Worm (Caenorhabditis elegans) whole organism, L1 larva: ENCODE measurements around the gene sri-20.

Experiments used
- C16A3.4 ChIP-seq: fragments of 150-350 bp; optimal IDR thresholded peaks from 2 replicates; lab custom pipeline; 2014; ENCODE audit warnings: missing biosample characterization, missing genetic modification characterization
- aha-1 ChIP-seq: fragments of 150-350 bp; optimal IDR thresholded peaks from 2 replicates; lab custom pipeline; 2014; ENCODE audit warnings: missing biosample characterization, missing genetic modification characterization
- blmp-1 ChIP-seq: fragments of 150-350 bp; optimal IDR thresholded peaks from 2 replicates; lab custom pipeline; 2014; ENCODE audit warnings: missing biosample characterization, missing genetic modification characterization
- ceh-63 ChIP-seq: fragments of 200-800 bp; sonication (Bioruptor generic); optimal IDR thresholded peaks from 2 replicates; lab custom pipeline; 2018; ENCODE audit warnings: mild to moderate bottlenecking, missing genetic modification characterization, missing compliant biosample characterization
- efl-1 ChIP-seq, 4 experiments: fragments of 150-350 bp; optimal IDR thresholded peaks in 3 of 4; peaks in 1 of 4; 1 replicate in 1 of 4; 2 replicates in 3 of 4; lab custom pipeline; 2014; ENCODE audit warnings: missing biosample characterization in 2 of 4, missing genetic modification characterization in 2 of 4, missing genetic modification reagents in 2 of 4
- egl-13 ChIP-seq: sonication (generic microtip); optimal IDR thresholded peaks from 2 replicates; lab custom pipeline; 2016; ENCODE audit warnings: missing genotype, missing genetic modification reagents, missing genetic modification characterization, missing compliant biosample characterization
- egl-27 ChIP-seq, 2 experiments: fragments of 150-350 bp in 1 of 2; sonication (generic microtip); optimal IDR thresholded peaks; 3 replicates each; lab custom pipeline; 2017 to 2018; ENCODE audit warnings: missing biosample characterization in 2 of 2, missing genetic modification characterization in 2 of 2, missing genetic modification reagents in 2 of 2
- elt-2 ChIP-seq: sonication (generic microtip); optimal IDR thresholded peaks from 2 replicates; lab custom pipeline; 2016; ENCODE audit warnings: missing genetic modification characterization, mild to moderate bottlenecking, inconsistent platforms, missing compliant biosample characterization, missing genetic modification reagents
- elt-3 ChIP-seq, 6 experiments: fragments of 150-350 bp in 1 of 6; sonication (generic microtip); optimal IDR thresholded peaks; 2 replicates each; lab custom pipeline; 2017 to 2018; ENCODE audit warnings: missing biosample characterization in 6 of 6, missing genetic modification characterization in 6 of 6, inconsistent platforms in 1 of 6
- ets-5 ChIP-seq: fragments of 200-800 bp; sonication (Bioruptor generic); IDR thresholded peaks from 2 replicates; pipeline ENCODE4 v1.3.6; 2022; ENCODE audit warnings: missing genetic modification characterization, missing compliant biosample characterization
- fkh-10 ChIP-seq: sonication (generic microtip); optimal IDR thresholded peaks from 2 replicates; lab custom pipeline; 2017; ENCODE audit warnings: missing biosample characterization, missing genetic modification reagents, missing genetic modification characterization
- fos-1 ChIP-seq: fragments of 150-350 bp; optimal IDR thresholded peaks from 2 replicates; lab custom pipeline; 2014; ENCODE audit warnings: missing biosample characterization, missing genetic modification characterization
- grh-1 ChIP-seq: fragments of 200-800 bp; sonication (Bioruptor generic); IDR thresholded peaks from 2 replicates; pipeline ENCODE4 v1.3.6; 2022; ENCODE audit warnings: missing genetic modification reagents, missing genetic modification characterization, missing compliant biosample characterization
- hlh-17 ChIP-seq: fragments of 200-800 bp; sonication (Bioruptor generic); optimal IDR thresholded peaks from 2 replicates; lab custom pipeline; 2018; ENCODE audit warnings: missing genetic modification characterization, mild to moderate bottlenecking, missing compliant biosample characterization, moderate library complexity, borderline replicate concordance
- lin-14 ChIP-seq: fragments of 200-800 bp; sonication (Bioruptor generic); optimal IDR thresholded peaks from 2 replicates; lab custom pipeline; 2018; ENCODE audit warnings: mild to moderate bottlenecking, missing genetic modification characterization, moderate library complexity, missing compliant biosample characterization
- lin-15B ChIP-seq: fragments of 150-350 bp; sonication (generic microtip); optimal IDR thresholded peaks from 3 replicates; lab custom pipeline; 2014; ENCODE audit warnings: missing biosample characterization, missing genetic modification characterization
- lin-35 ChIP-seq, 2 experiments: fragments of 150-350 bp; optimal IDR thresholded peaks; 2 replicates each; lab custom pipeline; 2014; ENCODE audit warnings: missing biosample characterization in 2 of 2, missing genetic modification characterization in 2 of 2, missing genetic modification reagents in 2 of 2
- lir-3 ChIP-seq: sonication (generic microtip); optimal IDR thresholded peaks from 2 replicates; lab custom pipeline; 2016; ENCODE audit warnings: mild to moderate bottlenecking, missing genetic modification characterization, moderate library complexity, missing compliant biosample characterization; ENCODE audit not compliant: poor library complexity
- lsy-2 ChIP-seq, 2 experiments: fragments of 150-350 bp; optimal IDR thresholded peaks; 2 replicates each; lab custom pipeline; 2014; ENCODE audit warnings: missing biosample characterization in 2 of 2, missing genetic modification characterization in 2 of 2
- mab-9 ChIP-seq: fragments of 200-800 bp; sonication (Bioruptor generic); IDR thresholded peaks from 2 replicates; pipeline ENCODE4 v1.3.6; 2022; ENCODE audit warnings: missing genetic modification reagents, missing genetic modification characterization, missing compliant biosample characterization
- mdl-1 ChIP-seq, 2 experiments: fragments of 150-350 bp; optimal IDR thresholded peaks; 2 replicates each; lab custom pipeline; 2014 to 2017; ENCODE audit warnings: missing biosample characterization in 2 of 2, missing genetic modification characterization in 2 of 2, inconsistent platforms in 1 of 2
- nhr-12 ChIP-seq: sonication (generic microtip); optimal IDR thresholded peaks from 2 replicates; lab custom pipeline; 2017; ENCODE audit warnings: missing biosample characterization, missing genetic modification characterization
- nhr-19 ChIP-seq: fragments of 200-800 bp; sonication (Bioruptor generic); conservative IDR thresholded peaks from 2 replicates; pipeline ENCODE4 v1.3.6; 2022; ENCODE audit warnings: missing genetic modification characterization, missing compliant biosample characterization
- nhr-20 ChIP-seq: sonication (generic microtip); optimal IDR thresholded peaks from 2 replicates; lab custom pipeline; 2016; ENCODE audit warnings: mild to moderate bottlenecking, missing genetic modification characterization, missing compliant biosample characterization
- nhr-71 ChIP-seq: sonication (generic microtip); optimal IDR thresholded peaks from 2 replicates; lab custom pipeline; 2016; ENCODE audit warnings: mild to moderate bottlenecking, missing genetic modification characterization, moderate library complexity, missing compliant biosample characterization
- nhr-85 ChIP-seq: sonication (generic microtip); peaks from one replicate; lab custom pipeline; 2016; ENCODE audit warnings: missing genetic modification characterization, inconsistent platforms, missing compliant biosample characterization
- nhr-90 ChIP-seq: sonication (generic microtip); optimal IDR thresholded peaks from 2 replicates; lab custom pipeline; 2016; ENCODE audit warnings: mild to moderate bottlenecking, missing genetic modification characterization, missing compliant biosample characterization; ENCODE audit not compliant: poor library complexity
- pax-3 ChIP-seq: fragments of 200-800 bp; sonication (Bioruptor generic); optimal IDR thresholded peaks from 2 replicates; lab custom pipeline; 2018; ENCODE audit warnings: mild to moderate bottlenecking, missing genetic modification characterization, moderate library complexity, missing compliant biosample characterization
- pqm-1 ChIP-seq: sonication (generic microtip); optimal IDR thresholded peaks from 3 replicates; lab custom pipeline; 2017; ENCODE audit warnings: missing biosample characterization, missing genetic modification characterization
- snpc-4 ChIP-seq: fragments of 150-350 bp; optimal IDR thresholded peaks from 2 replicates; lab custom pipeline; 2014; ENCODE audit warnings: missing biosample characterization, missing genetic modification characterization
- snu-23 ChIP-seq: sonication (generic microtip); optimal IDR thresholded peaks from 2 replicates; lab custom pipeline; 2016; ENCODE audit warnings: missing genetic modification characterization, missing compliant biosample characterization
- sox-4 ChIP-seq: sonication (generic microtip); optimal IDR thresholded peaks from 2 replicates; lab custom pipeline; 2016; ENCODE audit warnings: missing genetic modification characterization, missing compliant biosample characterization
- swsn-7 ChIP-seq: sonication (generic microtip); optimal IDR thresholded peaks from 2 replicates; lab custom pipeline; 2016; ENCODE audit warnings: missing genetic modification characterization, missing compliant biosample characterization
- unc-30 ChIP-seq: sonication (generic microtip); optimal IDR thresholded peaks from 2 replicates; lab custom pipeline; 2017; ENCODE audit warnings: missing biosample characterization, missing genetic modification characterization
- unc-62 ChIP-seq: fragments of 150-350 bp; optimal IDR thresholded peaks from 2 replicates; lab custom pipeline; 2014; ENCODE audit warnings: missing biosample characterization, missing genetic modification reagents, missing genetic modification characterization
- unc-86 ChIP-seq: sonication (generic microtip); optimal IDR thresholded peaks from 2 replicates; lab custom pipeline; 2016; ENCODE audit warnings: missing genetic modification characterization, missing compliant biosample characterization
- unc-98 ChIP-seq: fragments of 200-800 bp; sonication (Bioruptor generic); IDR thresholded peaks from 2 replicates; pipeline ENCODE4 v1.3.6; 2022; ENCODE audit warnings: missing genetic modification characterization, missing compliant biosample characterization
- vab-15 ChIP-seq: sonication (generic microtip); optimal IDR thresholded peaks from 2 replicates; lab custom pipeline; 2017; ENCODE audit warnings: missing genotype, mild to moderate bottlenecking, missing genetic modification characterization, missing compliant biosample characterization
- zip-4 ChIP-seq: fragments of 200-800 bp; sonication (Bioruptor generic); optimal IDR thresholded peaks from 2 replicates; lab custom pipeline; 2018; ENCODE audit warnings: mild to moderate bottlenecking, missing genetic modification characterization, moderate library complexity, missing compliant biosample characterization
- ztf-4 ChIP-seq: fragments of 150-350 bp; optimal IDR thresholded peaks from 2 replicates; lab custom pipeline; 2014; ENCODE audit warnings: missing biosample characterization, missing genetic modification characterization

The sri-20 gene

DNA sequence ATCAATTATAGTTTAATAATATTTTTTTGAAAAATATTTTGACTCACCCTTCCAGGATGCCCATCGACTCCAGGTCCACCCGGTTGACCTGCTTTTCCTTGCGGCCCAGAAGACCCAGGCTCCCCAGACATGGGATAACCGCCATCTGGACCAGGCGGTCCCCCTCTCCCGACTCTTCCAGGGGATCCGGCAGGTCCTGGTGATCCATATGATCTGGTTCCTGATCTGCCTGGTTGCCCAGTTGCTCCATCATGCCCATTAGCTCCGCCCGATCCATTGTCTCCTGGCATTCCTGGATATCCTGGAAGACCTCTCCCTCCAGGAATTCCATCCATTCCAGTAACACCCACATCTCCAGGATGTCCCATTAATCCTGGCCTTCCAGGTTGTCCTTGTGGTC, 25.4 kb downstream of the sri-20 start:
- TF ChIP-seq unc-98 (GFP tag; lab: Robert Waterston, UW) (no peak), efl-1 (optimal IDR thresholded peaks at IDR 0.05; lab: Kevin White, UChicago) (no peak), efl-1 (GFP tag; optimal IDR thresholded peaks at IDR 0.05 in 1 of 2; lab: Kevin White, UChicago) (no peak), ceh-63 (peak; percentile 36)
- TF ChIP-seq, all 84 proteins: peak for 1

DNA sequence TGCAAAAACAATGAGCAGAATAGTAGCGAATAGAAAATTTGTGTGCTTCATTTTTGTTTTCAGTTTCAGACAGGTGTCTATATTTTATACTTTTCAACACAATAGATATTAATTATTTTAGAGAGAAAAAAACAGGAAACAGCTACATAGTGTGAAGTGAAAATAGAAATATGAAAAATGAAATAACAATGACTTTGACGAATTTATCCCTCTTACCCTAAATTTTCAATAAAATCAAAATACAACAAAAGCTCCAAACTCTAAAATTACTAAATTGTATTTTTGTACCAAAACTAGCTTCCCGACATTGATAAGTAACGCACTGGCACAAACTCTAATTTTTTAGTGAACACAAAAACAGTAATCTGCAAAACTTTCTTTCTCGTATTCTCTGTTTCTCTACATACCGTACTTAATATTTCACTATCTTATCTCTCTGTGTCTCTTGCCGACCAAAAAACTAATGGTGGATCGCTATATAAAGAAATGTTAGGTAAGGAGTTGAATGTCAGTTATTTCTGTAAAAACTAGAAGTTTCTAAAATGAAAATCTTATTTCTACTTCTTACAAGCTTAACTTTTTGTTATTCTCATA, 26.9 kb downstream of the sri-20 start, which contains the start of the genes col-151 and ugt-1:
Gene col-151, minus strand, starts transcription at position 51 of the 594 bp plus-strand sequence.
Gene ugt-1, plus strand, starts transcription at position 491 of the 594 bp plus-strand sequence.
- TF ChIP-seq egl-13 (tag; lab: Kevin White, UChicago) (no peak), snu-23 (GFP tag; lab: Kevin White, UChicago) (no peak), egl-27 (tag; optimal IDR thresholded peaks at IDR 0.05; lab: Kevin White, UChicago) (no peak), nhr-90 (tag; lab: Kevin White, UChicago) (no peak), lin-14 (GFP tag; lab: Kevin White, UChicago) (no peak), grh-1 (GFP tag; lab: Robert Waterston, UW) (no peak)

DNA sequence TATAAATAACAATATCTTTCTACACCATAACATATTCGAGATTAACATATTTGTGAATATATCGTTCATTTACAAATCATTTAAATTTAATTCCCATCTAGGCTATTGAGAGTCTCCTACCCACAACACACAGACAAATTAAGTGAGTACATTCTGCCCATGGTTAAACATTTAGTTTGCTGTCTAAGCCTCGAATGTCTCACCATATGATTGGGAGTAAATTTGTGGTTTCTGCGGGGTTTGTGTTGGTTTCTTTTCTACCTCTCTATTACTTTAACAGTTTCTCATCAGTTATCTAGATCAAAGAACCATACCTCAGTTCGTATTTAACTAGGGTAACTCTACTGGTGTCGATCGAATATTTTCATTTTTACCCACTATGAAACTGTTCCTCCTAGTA, 30.1 kb downstream of the sri-20 start, which contains the start of gene ugt-2:
Gene ugt-2, plus strand, starts transcription at position 371 of the 400 bp plus-strand sequence.
- peak; percentile 54 for TF ChIP-seq nhr-85 (tag; lab: Kevin White, UChicago)
- no peak for TF ChIP-seq unc-30 (tag; lab: Kevin White, UChicago)
- peak; percentile 33 for TF ChIP-seq nhr-20 (tag; lab: Kevin White, UChicago)
- TF ChIP-seq fkh-10 (GFP tag; lab: Kevin White, UChicago): no peak
- no peak for TF ChIP-seq mab-9 (GFP tag; lab: Robert Waterston, UW)
- peak; percentile 8 for TF ChIP-seq lir-3 (tag; lab: Kevin White, UChicago)
- peak; percentile 22 for TF ChIP-seq lin-14 (GFP tag; lab: Kevin White, UChicago)
- TF ChIP-seq elt-3 (tag; optimal IDR thresholded peaks at IDR 0.05; lab: Kevin White, UChicago): peak in 1 of 6 experiments; percentile 0
- TF ChIP-seq lin-35 (GFP tag; optimal IDR thresholded peaks at IDR 0.05; lab: Kevin White, UChicago): peak in 1 of 2 experiments; percentile 37
- TF ChIP-seq elt-2 (tag; lab: Kevin White, UChicago): peak; percentile 46

DNA sequence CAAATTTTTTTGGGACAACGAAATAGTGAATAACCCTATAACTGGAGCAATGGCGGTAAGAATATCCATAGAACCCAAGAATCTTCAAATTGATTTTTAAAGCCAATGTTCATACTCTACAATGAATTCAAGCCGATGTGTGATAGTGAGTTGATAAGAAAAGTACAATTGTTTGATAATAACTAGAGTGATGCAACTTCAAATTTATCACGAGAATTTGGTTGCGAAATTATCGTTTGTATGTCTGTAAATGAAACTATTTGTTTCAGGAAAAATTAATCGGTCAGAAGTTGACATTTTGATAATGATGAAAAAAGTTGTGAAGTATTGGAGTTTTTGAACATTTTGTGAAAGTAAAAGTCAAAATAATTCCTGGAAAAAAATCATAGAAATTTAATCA, 30.9 kb downstream of the sri-20 start:
- TF ChIP-seq nhr-20 (tag; lab: Kevin White, UChicago): peak; percentile 73
- TF ChIP-seq elt-2 (tag; lab: Kevin White, UChicago): peak; percentile 93
- no peak for TF ChIP-seq hlh-17 (GFP tag; lab: Kevin White, UChicago)
- TF ChIP-seq lin-35 (GFP tag; optimal IDR thresholded peaks at IDR 0.05; lab: Kevin White, UChicago): peak in 1 of 2 experiments; percentile 49
- peak; percentile 72 for TF ChIP-seq pqm-1 (tag; lab: Kevin White, UChicago)
- peak; percentile 16 for TF ChIP-seq nhr-71 (tag; lab: Kevin White, UChicago)
- no peak for TF ChIP-seq unc-62 (GFP tag; lab: Kevin White, UChicago)
- TF ChIP-seq nhr-90 (tag; lab: Kevin White, UChicago): peak; percentile 1
- TF ChIP-seq pax-3 (tag; lab: Kevin White, UChicago): no peak

DNA sequence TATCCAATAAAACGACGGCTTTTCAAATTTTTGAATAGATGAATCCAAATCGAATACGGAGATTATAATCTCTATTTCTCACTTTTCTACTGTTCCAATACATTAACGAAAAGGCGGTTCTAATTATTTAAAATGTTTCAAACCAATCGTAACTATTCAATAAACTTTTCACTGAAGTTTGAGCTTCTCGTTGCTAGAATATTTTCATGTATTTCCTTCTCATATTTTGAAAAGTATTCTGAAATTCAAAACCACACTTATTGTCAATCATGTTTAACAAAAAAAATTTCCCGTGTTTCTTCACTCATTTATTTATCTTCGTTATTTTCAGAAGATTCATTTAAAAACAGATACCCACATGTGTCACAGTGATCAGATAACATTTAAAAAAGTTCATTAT, 34.4 kb downstream of the sri-20 start, which contains the start of gene F15H10.8:
Gene F15H10.8, minus strand, starts transcription at position 101 of the 400 bp plus-strand sequence.
- no peak for TF ChIP-seq zip-4
- TF ChIP-seq sox-4 (tag; lab: Kevin White, UChicago): no peak
- TF ChIP-seq snpc-4 (tag; lab: Kevin White, UChicago): no peak
- TF ChIP-seq fos-1 (tag; lab: Kevin White, UChicago): no peak
- no peak for TF ChIP-seq nhr-19 (GFP tag; lab: Robert Waterston, UW)
- no peak for TF ChIP-seq aha-1 (tag; lab: Kevin White, UChicago)
- no peak for TF ChIP-seq egl-27 (tag; optimal IDR thresholded peaks at IDR 0.05; lab: Kevin White, UChicago)
- TF ChIP-seq unc-86: no peak
- TF ChIP-seq lin-15B (tag; lab: Kevin White, UChicago): no peak
- no peak for TF ChIP-seq ets-5 (GFP tag; lab: Robert Waterston, UW)
- no peak for TF ChIP-seq lir-3 (tag; lab: Kevin White, UChicago)
- no peak for TF ChIP-seq lsy-2 (tag; optimal IDR thresholded peaks at IDR 0.05; lab: Kevin White, UChicago)
- no peak for TF ChIP-seq vab-15 (tag; lab: Kevin White, UChicago)
- no peak for TF ChIP-seq ztf-4 (tag; lab: Kevin White, UChicago)
- TF ChIP-seq C16A3.4: no peak
- TF ChIP-seq nhr-12: no peak
- TF ChIP-seq swsn-7: no peak
- no peak for TF ChIP-seq blmp-1 (tag; lab: Kevin White, UChicago)
- no peak for TF ChIP-seq elt-3 (tag; optimal IDR thresholded peaks at IDR 0.05; lab: Kevin White, UChicago)
- TF ChIP-seq mdl-1 (tag; optimal IDR thresholded peaks at IDR 0.05; lab: Kevin White, UChicago): no peak
